Worm (Caenorhabditis elegans): ENCODE measurements around the gene qui-1.
A peak's percentile ranks its signal among the peaks of the same experiment; 100 is the strongest.

qui-1 gene

ce11 chrIV:13582909-13583308, 21.2 kb downstream of the qui-1 start, which contains the start of gene sru-12:
TSS of gene sru-12 (plus strand) at chrIV:13583209.
- TF ChIP-seq ZK185.1 (tag; optimal IDR thresholded peaks at IDR 0.05; ENCODE audit: poor library complexity, severe bottlenecking) (no peak), efl-1 (GFP tag; optimal IDR thresholded peaks at IDR 0.05) (no peak), nhr-90 (tag; optimal IDR thresholded peaks at IDR 0.05) (no peak), K11D2.4 (GFP tag; IDR thresholded peaks at IDR 0.05) (no peak), nhr-120 (GFP tag; IDR thresholded peaks at IDR 0.05) (no peak), xnd-1 (tag; optimal IDR thresholded peaks at IDR 0.05) (no peak), F39B2.1 (GFP tag; IDR thresholded peaks at IDR 0.05) (no peak), B0035.1 (tag; optimal IDR thresholded peaks at IDR 0.05) (no peak), cebp-2 (GFP tag; IDR thresholded peaks at IDR 0.05) (no peak), dpl-1 (GFP tag; optimal IDR thresholded peaks at IDR 0.05) (no peak)

ce11 chrIV:13584646-13585045, 23.0 kb downstream of the qui-1 start, which contains the start of gene sru-11:
TSS of gene sru-11 (plus strand) at chrIV:13584946.
- TF ChIP-seq madf-10 (tag; optimal IDR thresholded peaks at IDR 0.05) = no peak
- no peak for TF ChIP-seq T26A5.8 (tag; optimal IDR thresholded peaks at IDR 0.05)
- TF ChIP-seq snpc-3.4 (tag; optimal IDR thresholded peaks at IDR 0.05) = no peak
- no peak for TF ChIP-seq ztf-26 (tag; optimal IDR thresholded peaks at IDR 0.05)

ce11 chrIV:13587175-13587574, 25.5 kb downstream of the qui-1 start, which contains the start of gene Y45F10B.12:
TSS of gene Y45F10B.12 (plus strand) at chrIV:13587475.
- no peak for TF ChIP-seq F39B2.1 (GFP tag; IDR thresholded peaks at IDR 0.05)
- TF ChIP-seq snpc-1.3 (tag; optimal IDR thresholded peaks at IDR 0.05; ENCODE audit: insufficient read depth) = no peak
- TF ChIP-seq ztf-26 (tag; optimal IDR thresholded peaks at IDR 0.05) = no peak
- no peak for TF ChIP-seq snpc-4 (GFP tag; optimal IDR thresholded peaks at IDR 0.05)
- no peak for TF ChIP-seq snpc-4 (tag; optimal IDR thresholded peaks at IDR 0.05)
- TF ChIP-seq ZK185.1 (tag; optimal IDR thresholded peaks at IDR 0.05; ENCODE audit: poor library complexity, severe bottlenecking) = no peak
- no peak for TF ChIP-seq lag-1 (GFP tag; IDR thresholded peaks at IDR 0.05)
- no peak for TF ChIP-seq Y67H2A.10 (GFP tag; conservative IDR thresholded peaks at IDR 0.05)
- no peak for TF ChIP-seq somi-1 (GFP tag; optimal IDR thresholded peaks at IDR 0.05)

- TF ChIP-seq attf-6 (GFP tag; IDR thresholded peaks at IDR 0.05) (peak; percentile 82), hmg-1.2 (GFP tag; IDR thresholded peaks at IDR 0.05) (peak; percentile 65), snpc-4 (GFP tag; optimal IDR thresholded peaks at IDR 0.05) (peak; percentile 39), snpc-4 (tag; optimal IDR thresholded peaks at IDR 0.05) (peak in 3 of 4 experiments; percentile 35 to 90 (median 78)), snpc-1.1 (tag; optimal IDR thresholded peaks at IDR 0.05; ENCODE audit: insufficient read depth) (peak; percentile 25)
These were observed 26.9 kb downstream of the qui-1 start, which contains the start of gene sru-9 for ce11 chrIV:13588544-13589043. TSS of gene sru-9 (plus strand) at chrIV:13588993.

- TF ChIP-seq ama-1 (optimal IDR thresholded peaks at IDR 0.05) (no peak), ama-1 (GFP tag; optimal IDR thresholded peaks at IDR 0.05) (no peak), ztf-28 (GFP tag; IDR thresholded peaks at IDR 0.05) (no peak), Y67H2A.10 (GFP tag; conservative IDR thresholded peaks at IDR 0.05) (no peak), somi-1 (GFP tag; optimal IDR thresholded peaks at IDR 0.05) (no peak), unc-62 (GFP tag; optimal IDR thresholded peaks at IDR 0.05) (no peak), F33H1.4 (GFP tag; IDR thresholded peaks at IDR 0.05) (no peak), ceh-27 (GFP tag; optimal IDR thresholded peaks at IDR 0.05) (no peak), nhr-27 (tag; optimal IDR thresholded peaks at IDR 0.05) (no peak), F52B5.7 (tag; optimal IDR thresholded peaks at IDR 0.05) (no peak), lin-26 (GFP tag; IDR thresholded peaks at IDR 0.05) (no peak), madf-6 (GFP tag; IDR thresholded peaks at IDR 0.05) (no peak), ztf-22 (GFP tag; optimal IDR thresholded peaks at IDR 0.05) (no peak), hmg-1.2 (GFP tag; IDR thresholded peaks at IDR 0.05) (no peak), C06A6.2 (GFP tag; conservative IDR thresholded peaks at IDR 0.05) (no peak), tbx-9 (tag; optimal IDR thresholded peaks at IDR 0.05; ENCODE audit: borderline replicate concordance) (no peak)
These were observed 30.0 kb downstream of the qui-1 start, which contains the start of gene tsp-5 for ce11 chrIV:13591645-13592044. TSS of gene tsp-5 (minus strand) at chrIV:13591745.
